Fruit fly (Drosophila melanogaster): ENCODE results near the gene CG4594.

CG4594 gene

dm6 chr2L:9893183-9893582 is 26.8 kb upstream of the CG4594 start, which contains the start of gene mtDNA-helicase:
mtDNA-helicase (minus strand) TSS chr2L:9893446.
- TF ChIP-seq Gug (GFP tag; IDR thresholded peaks at IDR 0.05) (no peak), CG10631 (GFP tag; optimal IDR thresholded peaks at IDR 0.05) (no peak), fkh (GFP tag; optimal IDR thresholded peaks at IDR 0.05) (peak; percentile 49), CG32006 (GFP tag; optimal IDR thresholded peaks at IDR 0.05) (no peak)

- no peak for TF ChIP-seq dac (GFP tag; optimal IDR thresholded peaks at IDR 0.05)
- no peak for TF ChIP-seq eg (GFP tag; IDR thresholded peaks at IDR 0.05)
- no peak for TF ChIP-seq svp (GFP tag)
- no peak for TF ChIP-seq CG11294 (GFP tag; IDR thresholded peaks at IDR 0.05)
- no peak for TF ChIP-seq Eip93F (GFP tag; optimal IDR thresholded peaks at IDR 0.05)
- no peak for TF ChIP-seq achi (GFP tag; optimal IDR thresholded peaks at IDR 0.05)
- no peak for TF ChIP-seq CG6854 (GFP tag; optimal IDR thresholded peaks at IDR 0.05)
- no peak for TF ChIP-seq ss (GFP tag; optimal IDR thresholded peaks at IDR 0.05)
Observed at dm6 chr2L:9894193-9894592, 25.8 kb upstream of the CG4594 start.

dm6 chr2L:9894871-9895364 is 25.0 kb upstream of the CG4594 start, which contains the start of gene Bka:
Bka (plus strand) TSS chr2L:9895287.
- TF ChIP-seq CG3032 (tag; optimal IDR thresholded peaks at IDR 0.05) (peak; percentile 39), fkh (GFP tag; optimal IDR thresholded peaks at IDR 0.05) (peak; percentile 52), dsx (GFP tag; optimal IDR thresholded peaks at IDR 0.05; ENCODE audit: poor library complexity, severe bottlenecking) (peak; percentile 25), CG15336 (GFP tag; IDR thresholded peaks at IDR 0.05) (peak; percentile 11; the same call in 1 of the 2 replicates), Hr39 (GFP tag; optimal IDR thresholded peaks at IDR 0.05) (no peak), CG6276 (GFP tag; optimal IDR thresholded peaks at IDR 0.05) (no peak), Lpt (GFP tag; optimal IDR thresholded peaks at IDR 0.05) (no peak), acj6 (GFP tag; optimal IDR thresholded peaks at IDR 0.05) (peak; percentile 29), net (GFP tag; optimal IDR thresholded peaks at IDR 0.05) (no peak), achi (GFP tag; optimal IDR thresholded peaks at IDR 0.05) (no peak), esn (GFP tag; optimal IDR thresholded peaks at IDR 0.05) (peak; percentile 65), CG10631 (GFP tag; optimal IDR thresholded peaks at IDR 0.05) (no peak), Sox102F (GFP tag; optimal IDR thresholded peaks at IDR 0.05) (no peak), CG3919 (GFP tag; optimal IDR thresholded peaks at IDR 0.05) (no peak), ss (GFP tag; optimal IDR thresholded peaks at IDR 0.05) (peak in 1 of 2 experiments; percentile 58), CG16779 (tag; optimal IDR thresholded peaks at IDR 0.05) (no peak), CG9139 (GFP tag; optimal IDR thresholded peaks at IDR 0.05) (no peak), CG11294 (GFP tag; IDR thresholded peaks at IDR 0.05) (no peak), CG6854 (GFP tag; optimal IDR thresholded peaks at IDR 0.05) (peak; percentile 52), vri (GFP tag; optimal IDR thresholded peaks at IDR 0.05) (peak; percentile 74), CG8319 (GFP tag; optimal IDR thresholded peaks at IDR 0.05) (no peak), fd59A (GFP tag; optimal IDR thresholded peaks at IDR 0.05) (no peak), CG6808 (GFP tag; optimal IDR thresholded peaks at IDR 0.05) (peak; percentile 18), CG8632 (GFP tag; optimal IDR thresholded peaks at IDR 0.05) (no peak), CG10669 (GFP tag; optimal IDR thresholded peaks at IDR 0.05) (peak; percentile 17), Sox14 (GFP tag; optimal IDR thresholded peaks at IDR 0.05) (peak; percentile 24), topi (GFP tag; optimal IDR thresholded peaks at IDR 0.05) (peak; percentile 56), CG6792 (GFP tag; optimal IDR thresholded peaks at IDR 0.05) (no peak), CG34406 (GFP tag; optimal IDR thresholded peaks at IDR 0.05) (peak; percentile 56), Eip93F (GFP tag; optimal IDR thresholded peaks at IDR 0.05) (peak; percentile 23), CG11902 (GFP tag; optimal IDR thresholded peaks at IDR 0.05) (no peak), spab (GFP tag; optimal IDR thresholded peaks at IDR 0.05) (no peak), Hr38 (GFP tag; optimal IDR thresholded peaks at IDR 0.05) (no peak), Ets21C (GFP tag; optimal IDR thresholded peaks at IDR 0.05) (peak; percentile 1), fd85E (GFP tag; optimal IDR thresholded peaks at IDR 0.05) (no peak), OdsH (GFP tag; optimal IDR thresholded peaks at IDR 0.05) (no peak), CG6163 (GFP tag; IDR thresholded peaks at IDR 0.05) (no peak), Gug (GFP tag; IDR thresholded peaks at IDR 0.05) (no peak), dac (GFP tag; optimal IDR thresholded peaks at IDR 0.05) (no peak), CG11762 (GFP tag; optimal IDR thresholded peaks at IDR 0.05; ENCODE audit: insufficient read depth) (no peak), CG8119 (GFP tag; IDR thresholded peaks at IDR 0.05) (no peak), svp (GFP tag) (no peak), Eip75B (GFP tag; optimal IDR thresholded peaks at IDR 0.05) (peak; percentile 38), Ets96B (tag; optimal IDR thresholded peaks at IDR 0.05) (peak; percentile 13)

All from whole organism, prepupa.